Worm (Caenorhabditis elegans) whole organism, L1 larva: ENCODE measurements around the gene F09B12.3.

Experiments used
- C04F5.9 ChIP-seq: sonication (generic microtip); optimal IDR thresholded peaks from 2 replicates; lab custom pipeline; 2016; ENCODE audit warnings: missing genetic modification characterization, missing compliant biosample characterization
- F16B12.6 ChIP-seq: fragments of 150-350 bp; optimal IDR thresholded peaks from 2 replicates; lab custom pipeline; 2014; ENCODE audit warnings: missing biosample characterization, missing genetic modification characterization
- aha-1 ChIP-seq: fragments of 150-350 bp; optimal IDR thresholded peaks from 2 replicates; lab custom pipeline; 2014; ENCODE audit warnings: missing biosample characterization, missing genetic modification characterization
- alr-1 ChIP-seq: fragments of 200-800 bp; sonication (Bioruptor generic); optimal IDR thresholded peaks from 2 replicates; lab custom pipeline; 2018; ENCODE audit warnings: borderline replicate concordance, mild to moderate bottlenecking, missing genetic modification characterization, missing compliant biosample characterization
- ces-1 ChIP-seq: fragments of 150-350 bp; optimal IDR thresholded peaks from 2 replicates; lab custom pipeline; 2014; ENCODE audit warnings: missing biosample characterization, missing genetic modification reagents, missing genetic modification characterization
- efl-1 ChIP-seq, 4 experiments: fragments of 150-350 bp; optimal IDR thresholded peaks in 3 of 4; peaks in 1 of 4; 1 replicate in 1 of 4; 2 replicates in 3 of 4; lab custom pipeline; 2014; ENCODE audit warnings: missing biosample characterization in 2 of 4, missing genetic modification characterization in 2 of 4, missing genetic modification reagents in 2 of 4
- egl-13 ChIP-seq: sonication (generic microtip); optimal IDR thresholded peaks from 2 replicates; lab custom pipeline; 2016; ENCODE audit warnings: missing genotype, missing genetic modification reagents, missing genetic modification characterization, missing compliant biosample characterization
- egl-27 ChIP-seq, 2 experiments: fragments of 150-350 bp in 1 of 2; sonication (generic microtip); optimal IDR thresholded peaks; 3 replicates each; lab custom pipeline; 2017 to 2018; ENCODE audit warnings: missing biosample characterization in 2 of 2, missing genetic modification characterization in 2 of 2, missing genetic modification reagents in 2 of 2
- elt-2 ChIP-seq: sonication (generic microtip); optimal IDR thresholded peaks from 2 replicates; lab custom pipeline; 2016; ENCODE audit warnings: missing genetic modification characterization, mild to moderate bottlenecking, inconsistent platforms, missing compliant biosample characterization, missing genetic modification reagents
- fkh-10 ChIP-seq: sonication (generic microtip); optimal IDR thresholded peaks from 2 replicates; lab custom pipeline; 2017; ENCODE audit warnings: missing biosample characterization, missing genetic modification reagents, missing genetic modification characterization
- fkh-8 ChIP-seq: sonication (generic microtip); optimal IDR thresholded peaks from 2 replicates; lab custom pipeline; 2016; ENCODE audit warnings: mild to moderate bottlenecking, missing genetic modification characterization, missing compliant biosample characterization
- hlh-17 ChIP-seq: fragments of 200-800 bp; sonication (Bioruptor generic); optimal IDR thresholded peaks from 2 replicates; lab custom pipeline; 2018; ENCODE audit warnings: missing genetic modification characterization, mild to moderate bottlenecking, missing compliant biosample characterization, moderate library complexity, borderline replicate concordance
- irx-1 ChIP-seq: sonication (generic microtip); optimal IDR thresholded peaks from 2 replicates; lab custom pipeline; 2016; ENCODE audit warnings: missing genetic modification characterization, missing compliant biosample characterization
- jun-1 ChIP-seq: fragments of 150-350 bp; optimal IDR thresholded peaks from 2 replicates; lab custom pipeline; 2014; ENCODE audit warnings: missing biosample characterization, missing genetic modification reagents, missing genetic modification characterization
- lin-15B ChIP-seq: fragments of 150-350 bp; sonication (generic microtip); optimal IDR thresholded peaks from 3 replicates; lab custom pipeline; 2014; ENCODE audit warnings: missing biosample characterization, missing genetic modification characterization
- lin-35 ChIP-seq, 2 experiments: fragments of 150-350 bp; optimal IDR thresholded peaks; 2 replicates each; lab custom pipeline; 2014; ENCODE audit warnings: missing biosample characterization in 2 of 2, missing genetic modification characterization in 2 of 2, missing genetic modification reagents in 2 of 2
- mdl-1 ChIP-seq, 2 experiments: fragments of 150-350 bp; optimal IDR thresholded peaks; 2 replicates each; lab custom pipeline; 2014 to 2017; ENCODE audit warnings: missing biosample characterization in 2 of 2, missing genetic modification characterization in 2 of 2, inconsistent platforms in 1 of 2
- nhr-11 ChIP-seq: fragments of 150-350 bp; optimal IDR thresholded peaks from 2 replicates; lab custom pipeline; 2014; ENCODE audit warnings: missing biosample characterization, missing genetic modification characterization
- nhr-20 ChIP-seq: sonication (generic microtip); optimal IDR thresholded peaks from 2 replicates; lab custom pipeline; 2016; ENCODE audit warnings: mild to moderate bottlenecking, missing genetic modification characterization, missing compliant biosample characterization
- nhr-28 ChIP-seq: fragments of 150-350 bp; optimal IDR thresholded peaks from 2 replicates; lab custom pipeline; 2014; ENCODE audit warnings: missing biosample characterization, missing genetic modification characterization
- nhr-71 ChIP-seq: sonication (generic microtip); optimal IDR thresholded peaks from 2 replicates; lab custom pipeline; 2016; ENCODE audit warnings: mild to moderate bottlenecking, missing genetic modification characterization, moderate library complexity, missing compliant biosample characterization
- nhr-77 ChIP-seq: fragments of 150-350 bp; optimal IDR thresholded peaks from 2 replicates; lab custom pipeline; 2014; ENCODE audit warnings: missing biosample characterization, missing genetic modification characterization
- nhr-85 ChIP-seq: sonication (generic microtip); peaks from one replicate; lab custom pipeline; 2016; ENCODE audit warnings: missing genetic modification characterization, inconsistent platforms, missing compliant biosample characterization
- pag-3 ChIP-seq: sonication (generic microtip); optimal IDR thresholded peaks from 2 replicates; lab custom pipeline; 2017; ENCODE audit warnings: missing genetic modification characterization, mild to moderate bottlenecking, missing compliant biosample characterization, antibody characterized with exemption, borderline replicate concordance; ENCODE audit not compliant: insufficient read depth
- pax-3 ChIP-seq: fragments of 200-800 bp; sonication (Bioruptor generic); optimal IDR thresholded peaks from 2 replicates; lab custom pipeline; 2018; ENCODE audit warnings: mild to moderate bottlenecking, missing genetic modification characterization, moderate library complexity, missing compliant biosample characterization
- rnt-1 ChIP-seq: sonication (generic microtip); optimal IDR thresholded peaks from 2 replicates; lab custom pipeline; 2016; ENCODE audit warnings: mild to moderate bottlenecking, missing genetic modification characterization, moderate library complexity, missing compliant biosample characterization
- snpc-4 ChIP-seq: fragments of 150-350 bp; optimal IDR thresholded peaks from 2 replicates; lab custom pipeline; 2014; ENCODE audit warnings: missing biosample characterization, missing genetic modification characterization
- snu-23 ChIP-seq: sonication (generic microtip); optimal IDR thresholded peaks from 2 replicates; lab custom pipeline; 2016; ENCODE audit warnings: missing genetic modification characterization, missing compliant biosample characterization
- sox-4 ChIP-seq: sonication (generic microtip); optimal IDR thresholded peaks from 2 replicates; lab custom pipeline; 2016; ENCODE audit warnings: missing genetic modification characterization, missing compliant biosample characterization
- unc-30 ChIP-seq: sonication (generic microtip); optimal IDR thresholded peaks from 2 replicates; lab custom pipeline; 2017; ENCODE audit warnings: missing biosample characterization, missing genetic modification characterization
- unc-86 ChIP-seq: sonication (generic microtip); optimal IDR thresholded peaks from 2 replicates; lab custom pipeline; 2016; ENCODE audit warnings: missing genetic modification characterization, missing compliant biosample characterization
- unc-98 ChIP-seq: fragments of 200-800 bp; sonication (Bioruptor generic); IDR thresholded peaks from 2 replicates; pipeline ENCODE4 v1.3.6; 2022; ENCODE audit warnings: missing genetic modification characterization, missing compliant biosample characterization
- vab-15 ChIP-seq: sonication (generic microtip); optimal IDR thresholded peaks from 2 replicates; lab custom pipeline; 2017; ENCODE audit warnings: missing genotype, mild to moderate bottlenecking, missing genetic modification characterization, missing compliant biosample characterization
- xbp-1 ChIP-seq: sonication (generic microtip); optimal IDR thresholded peaks from 2 replicates; lab custom pipeline; 2016; ENCODE audit warnings: missing genetic modification characterization, missing compliant biosample characterization
- zag-1 ChIP-seq: fragments of 150-350 bp; optimal IDR thresholded peaks from 2 replicates; lab custom pipeline; 2014; ENCODE audit warnings: missing biosample characterization, missing genetic modification characterization
- zip-4 ChIP-seq: fragments of 200-800 bp; sonication (Bioruptor generic); optimal IDR thresholded peaks from 2 replicates; lab custom pipeline; 2018; ENCODE audit warnings: mild to moderate bottlenecking, missing genetic modification characterization, moderate library complexity, missing compliant biosample characterization

F09B12.3 gene

ce11 chrX:15070137-15070536 is 27.6 kb downstream of the F09B12.3 start:
- TF ChIP-seq hlh-17 (GFP tag; lab: Kevin White, UChicago) (no peak), snpc-4 (tag; lab: Kevin White, UChicago) (peak; percentile 54), nhr-77 (no peak), efl-1 (optimal IDR thresholded peaks at IDR 0.05; lab: Kevin White, UChicago) (no peak), efl-1 (GFP tag; optimal IDR thresholded peaks at IDR 0.05 in 1 of 2; lab: Kevin White, UChicago) (no peak), xbp-1 (no peak)
- TF ChIP-seq, all 84 proteins: peak for 1

ce11 chrX:15069242-15069641 is 28.5 kb downstream of the F09B12.3 start, which contains the start of gene mam-6:
Gene mam-6, minus strand, starts transcription at chrX:15069342.
- TF ChIP-seq vab-15 (tag; lab: Kevin White, UChicago) (no peak), F16B12.6 (tag; lab: Kevin White, UChicago) (no peak), mdl-1 (tag; optimal IDR thresholded peaks at IDR 0.05; lab: Kevin White, UChicago) (no peak), fkh-10 (no peak), pax-3 (tag; lab: Kevin White, UChicago) (no peak), sox-4 (no peak), C04F5.9 (tag; lab: Kevin White, UChicago) (no peak), xbp-1 (no peak), zag-1 (tag; lab: Kevin White, UChicago) (no peak)

DNA sequence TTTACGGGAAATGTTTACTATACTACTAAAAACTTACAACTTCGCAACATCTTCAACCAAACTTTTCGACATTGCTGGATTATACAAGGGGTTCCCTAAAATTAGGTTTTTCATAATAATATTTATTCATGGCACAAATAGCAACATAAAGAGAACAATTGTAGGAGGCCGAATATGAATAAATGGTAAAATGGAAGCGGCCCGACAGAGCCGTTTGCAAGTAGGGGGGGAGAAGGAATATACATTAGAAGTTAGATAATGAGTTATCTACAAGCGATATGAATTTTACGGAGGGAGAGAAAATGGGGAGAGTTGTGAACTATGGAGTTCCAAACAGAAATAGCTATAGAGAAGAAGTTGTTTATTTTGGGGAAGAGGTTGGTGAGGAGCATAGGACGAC is 37.5 kb downstream of the F09B12.3 start, which contains the start of gene fbxa-96:
TSS of gene fbxa-96 (minus strand) at position 101 of the 400 bp plus-strand sequence.
- TF ChIP-seq mdl-1 (tag; optimal IDR thresholded peaks at IDR 0.05; lab: Kevin White, UChicago): no peak
- no peak for TF ChIP-seq egl-13 (tag; lab: Kevin White, UChicago)
- no peak for TF ChIP-seq unc-98 (GFP tag; lab: Robert Waterston, UW)
- no peak for TF ChIP-seq rnt-1 (tag; lab: Kevin White, UChicago)
- no peak for TF ChIP-seq pax-3 (tag; lab: Kevin White, UChicago)
- no peak for TF ChIP-seq nhr-20 (tag; lab: Kevin White, UChicago)
- TF ChIP-seq fkh-8: no peak

DNA sequence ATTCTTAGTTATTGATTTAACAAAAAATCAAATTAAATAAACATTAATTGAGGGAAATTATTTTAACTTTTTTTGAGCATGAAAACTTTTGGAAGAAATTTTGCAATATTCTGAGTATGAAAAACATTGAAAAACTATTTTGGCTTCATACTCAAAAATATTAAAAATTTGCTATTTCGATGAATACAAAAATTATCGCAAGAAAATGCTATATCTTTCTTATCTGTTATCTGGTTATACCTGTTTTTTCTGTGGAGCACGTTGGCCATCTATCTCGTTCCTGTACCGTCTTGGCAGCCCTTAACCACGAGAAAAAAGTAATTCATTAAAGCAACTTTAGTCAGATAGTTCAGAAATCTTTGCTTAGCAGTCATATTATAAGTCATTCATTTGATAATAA is 39.9 kb downstream of the F09B12.3 start:
- TF ChIP-seq unc-30 (tag; lab: Kevin White, UChicago) (no peak), alr-1 (tag; lab: Kevin White, UChicago) (no peak), nhr-71 (tag; lab: Kevin White, UChicago) (no peak), ces-1 (GFP tag; lab: Kevin White, UChicago) (no peak), irx-1 (tag; lab: Kevin White, UChicago) (no peak), hlh-17 (GFP tag; lab: Kevin White, UChicago) (no peak)

ce11 chrX:15056737-15057136 is 41.0 kb downstream of the F09B12.3 start, which contains the start of gene H03G16.5:
Gene H03G16.5, minus strand, starts transcription at chrX:15056837.
- no peak for TF ChIP-seq lin-15B (tag; lab: Kevin White, UChicago)
- no peak for TF ChIP-seq nhr-11 (tag; lab: Kevin White, UChicago)
- no peak for TF ChIP-seq nhr-28 (tag; lab: Kevin White, UChicago)
- no peak for TF ChIP-seq snpc-4 (tag; lab: Kevin White, UChicago)
- TF ChIP-seq pag-3: no peak
- TF ChIP-seq lin-35 (GFP tag; optimal IDR thresholded peaks at IDR 0.05; lab: Kevin White, UChicago): no peak
- TF ChIP-seq egl-27 (tag; optimal IDR thresholded peaks at IDR 0.05; lab: Kevin White, UChicago): no peak
- no peak for TF ChIP-seq zip-4 (GFP tag; lab: Kevin White, UChicago)
- TF ChIP-seq snu-23 (GFP tag; lab: Kevin White, UChicago): no peak
- no peak for TF ChIP-seq aha-1 (tag; lab: Kevin White, UChicago)
- no peak for TF ChIP-seq jun-1 (tag; lab: Kevin White, UChicago)
- no peak for TF ChIP-seq nhr-85
- TF ChIP-seq unc-86 (tag; lab: Kevin White, UChicago): no peak
- TF ChIP-seq zag-1 (tag; lab: Kevin White, UChicago): no peak
- no peak for TF ChIP-seq elt-2 (tag; lab: Kevin White, UChicago)
